Fruit fly (Drosophila melanogaster) whole organism, adult: ENCODE measurements around the gene CG31174.

Experiments
- CG11617 ChIP-seq: fragments of 200-800 bp; sonication (Bioruptor generic); optimal IDR thresholded peaks from 2 replicates; lab custom pipeline; 2017; ENCODE audit warnings: mild to moderate bottlenecking, missing biosample characterization, missing genetic modification reagents, missing genetic modification characterization
- CG12768 ChIP-seq: fragments of 200-800 bp; sonication (Bioruptor generic); optimal IDR thresholded peaks from 2 replicates; lab custom pipeline; 2017; ENCODE audit warnings: missing biosample characterization, missing genetic modification characterization, mild to moderate bottlenecking, moderate library complexity, missing genetic modification reagents
- CG14711 ChIP-seq: fragments of 200-800 bp; sonication (Bioruptor generic); optimal IDR thresholded peaks from 2 replicates; lab custom pipeline; 2018; ENCODE audit warnings: missing biosample characterization, mild to moderate bottlenecking, missing genetic modification characterization, moderate library complexity
- CG1620 ChIP-seq: fragments of 200-800 bp; sonication (Bioruptor generic); optimal IDR thresholded peaks from 2 replicates; lab custom pipeline; 2016; ENCODE audit warnings: missing biosample characterization, missing genetic modification characterization
- CG33017 ChIP-seq: fragments of 200-800 bp; sonication (Bioruptor generic); optimal IDR thresholded peaks from 2 replicates; lab custom pipeline; 2018; ENCODE audit warnings: missing biosample characterization, mild to moderate bottlenecking, missing genetic modification characterization, moderate library complexity
- CG5204 ChIP-seq: fragments of 200-800 bp; sonication (Bioruptor generic); optimal IDR thresholded peaks from 2 replicates; lab custom pipeline; 2016; ENCODE audit warnings: missing biosample characterization, missing genetic modification characterization
- CG7045 ChIP-seq: fragments of 200-800 bp; sonication (Bioruptor generic); optimal IDR thresholded peaks from 2 replicates; lab custom pipeline; 2017; ENCODE audit warnings: missing biosample characterization, mild to moderate bottlenecking, missing genetic modification characterization
- CG7101 ChIP-seq: fragments of 200-800 bp; sonication (Bioruptor generic); optimal IDR thresholded peaks from 2 replicates; lab custom pipeline; 2018; ENCODE audit warnings: missing biosample characterization, mild to moderate bottlenecking, missing genetic modification characterization, moderate library complexity
- Clk ChIP-seq: fragments of 200-800 bp; sonication (Bioruptor generic); optimal IDR thresholded peaks from 2 replicates; lab custom pipeline; 2017; ENCODE audit warnings: missing biosample characterization, missing genetic modification characterization
- Crg-1 ChIP-seq: fragments of 200-800 bp; sonication (Bioruptor generic); optimal IDR thresholded peaks from 2 replicates; lab custom pipeline; 2016; ENCODE audit warnings: missing biosample characterization, missing genetic modification characterization
- Hr96 ChIP-seq: fragments of 200-800 bp; sonication (Bioruptor generic); optimal IDR thresholded peaks from 2 replicates; lab custom pipeline; 2016; ENCODE audit warnings: missing biosample characterization, missing genetic modification characterization
- Mnt ChIP-seq: fragments of 200-800 bp; sonication (Bioruptor generic); optimal IDR thresholded peaks from 2 replicates; lab custom pipeline; 2016; ENCODE audit warnings: missing biosample characterization, mild to moderate bottlenecking, missing genetic modification characterization
- bab1 ChIP-seq: fragments of 200-800 bp; sonication (Bioruptor generic); optimal IDR thresholded peaks from 3 replicates; lab custom pipeline; 2019; ENCODE audit warnings: missing biosample characterization, mild to moderate bottlenecking, missing genetic modification characterization, moderate library complexity
- cic ChIP-seq: fragments of 200-800 bp; sonication (Bioruptor generic); optimal IDR thresholded peaks from 2 replicates; lab custom pipeline; 2017; ENCODE audit warnings: missing biosample characterization, mild to moderate bottlenecking, missing genetic modification characterization, moderate library complexity
- cnc ChIP-seq, 2 experiments: fragments of >200 bp; optimal IDR thresholded peaks; 2 replicates each; lab custom pipeline; 2017
- kay ChIP-seq: fragments of 200-800 bp; sonication (Bioruptor generic); peaks from one replicate; lab custom pipeline; 2016; ENCODE audit warnings: missing biosample characterization, missing genetic modification characterization, borderline replicate concordance
- ovo ChIP-seq: fragments of 200-800 bp; sonication (Bioruptor generic); optimal IDR thresholded peaks from 2 replicates; lab custom pipeline; 2016; ENCODE audit warnings: missing biosample characterization, missing genetic modification characterization
- pad ChIP-seq: fragments of 200-800 bp; sonication (Bioruptor generic); optimal IDR thresholded peaks from 3 replicates; lab custom pipeline; 2017; ENCODE audit warnings: missing biosample characterization, missing genetic modification characterization, mild to moderate bottlenecking, moderate library complexity, missing genetic modification reagents
- tj ChIP-seq: fragments of 200-800 bp; sonication (Bioruptor generic); optimal IDR thresholded peaks from 3 replicates; lab custom pipeline; 2017; ENCODE audit warnings: missing biosample characterization, mild to moderate bottlenecking, missing genetic modification characterization, moderate library complexity
- toe ChIP-seq: fragments of 200-800 bp; sonication (Bioruptor generic); optimal IDR thresholded peaks from 2 replicates; lab custom pipeline; 2016; ENCODE audit warnings: missing biosample characterization, missing genetic modification characterization

Gene CG31174

DNA sequence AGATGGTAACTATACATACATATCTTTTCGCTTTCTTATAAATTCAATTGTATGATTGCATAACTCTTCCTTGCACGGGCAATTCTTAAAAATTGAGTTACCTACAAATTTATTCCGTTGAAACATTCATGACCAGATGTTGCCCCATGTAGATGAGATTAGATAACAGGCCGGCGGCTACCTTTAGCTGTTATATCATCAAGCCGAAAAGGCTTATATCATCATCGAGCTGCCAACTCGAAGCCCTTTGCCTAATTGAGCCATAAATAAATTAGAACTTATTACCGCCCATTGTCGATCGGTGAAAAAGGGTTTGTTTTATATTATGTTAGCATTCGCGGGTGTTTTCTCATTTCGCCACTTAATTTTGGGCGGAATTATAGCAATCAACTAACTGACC, 28.9 kb downstream of the CG31174 start:
- no peak for TF ChIP-seq CG7045 (GFP tag; lab: Kevin White, UChicago)
- TF ChIP-seq pad, result no peak
- TF ChIP-seq Mnt (GFP tag; lab: Kevin White, UChicago), result no peak
- no peak for TF ChIP-seq CG11617
- TF ChIP-seq kay (GFP tag; lab: Kevin White, UChicago), result no peak
- TF ChIP-seq tj, result no peak
- TF ChIP-seq Crg-1, result no peak
- no peak for TF ChIP-seq CG33017 (tag; lab: Kevin White, UChicago)
- TF ChIP-seq Clk (GFP tag; lab: Kevin White, UChicago), result no peak

DNA sequence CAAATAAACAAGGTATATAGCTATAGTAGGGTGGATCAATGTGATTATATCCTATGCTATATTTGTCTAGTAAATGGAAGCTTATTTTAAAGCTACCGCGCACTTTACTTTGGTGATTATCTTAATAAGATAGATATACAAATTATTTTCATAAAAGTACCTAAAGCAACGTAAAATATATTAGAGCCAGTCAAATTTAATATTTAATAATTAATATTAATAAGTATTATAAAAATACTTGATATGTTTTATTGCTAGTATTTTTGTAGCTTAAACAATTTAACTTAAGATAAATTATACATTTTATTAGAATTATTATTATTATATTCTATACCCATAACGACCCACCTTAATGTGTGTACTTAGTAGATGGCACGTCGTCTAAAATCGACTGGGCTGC, 29.7 kb downstream of the CG31174 start:
- TF ChIP-seq kay (GFP tag; lab: Kevin White, UChicago) (no peak), CG1620 (GFP tag; lab: Kevin White, UChicago) (no peak), CG7045 (GFP tag; lab: Kevin White, UChicago) (peak; percentile 17), cnc (optimal IDR thresholded peaks at IDR 0.05; lab: Kevin White, UChicago) (no peak), bab1 (GFP tag; lab: Kevin White, UChicago) (peak; percentile 94), CG7101 (tag; lab: Kevin White, UChicago) (peak; percentile 73), pad (peak; percentile 9), tj (peak; percentile 12), CG12768 (GFP tag; lab: Kevin White, UChicago) (no peak), CG11617 (peak; percentile 76), CG33017 (tag; lab: Kevin White, UChicago) (peak; percentile 49), CG14711 (tag; lab: Kevin White, UChicago) (peak; percentile 68), Clk (GFP tag; lab: Kevin White, UChicago) (no peak), cic (GFP tag; lab: Kevin White, UChicago) (no peak), ovo (peak; percentile 46)

- TF ChIP-seq cic (GFP tag; lab: Kevin White, UChicago), result no peak
- TF ChIP-seq Crg-1, result no peak
- TF ChIP-seq CG1620 (GFP tag; lab: Kevin White, UChicago), result no peak
- TF ChIP-seq tj, result no peak
- TF ChIP-seq toe, result no peak
- no peak for TF ChIP-seq cnc (optimal IDR thresholded peaks at IDR 0.05; lab: Kevin White, UChicago)
- no peak for TF ChIP-seq ovo
- no peak for TF ChIP-seq Mnt (GFP tag; lab: Kevin White, UChicago)
- no peak for TF ChIP-seq CG12768 (GFP tag; lab: Kevin White, UChicago)
- TF ChIP-seq CG7045 (GFP tag; lab: Kevin White, UChicago), result no peak
- no peak for TF ChIP-seq CG7101 (tag; lab: Kevin White, UChicago)
- no peak for TF ChIP-seq bab1 (GFP tag; lab: Kevin White, UChicago)
- TF ChIP-seq CG33017 (tag; lab: Kevin White, UChicago), result no peak
- no peak for TF ChIP-seq pad
- TF ChIP-seq CG14711 (tag; lab: Kevin White, UChicago), result no peak
- TF ChIP-seq CG11617, result no peak
These were observed 30.8 kb downstream of the CG31174 start for dm6 chr3R:21838505-21838956.

dm6 chr3R:21837069-21837977, 32.0 kb downstream of the CG31174 start:
- TF ChIP-seq Hr96 (GFP tag; lab: Kevin White, UChicago) (no peak), CG11617 (no peak), CG33017 (tag; lab: Kevin White, UChicago) (no peak)

DNA sequence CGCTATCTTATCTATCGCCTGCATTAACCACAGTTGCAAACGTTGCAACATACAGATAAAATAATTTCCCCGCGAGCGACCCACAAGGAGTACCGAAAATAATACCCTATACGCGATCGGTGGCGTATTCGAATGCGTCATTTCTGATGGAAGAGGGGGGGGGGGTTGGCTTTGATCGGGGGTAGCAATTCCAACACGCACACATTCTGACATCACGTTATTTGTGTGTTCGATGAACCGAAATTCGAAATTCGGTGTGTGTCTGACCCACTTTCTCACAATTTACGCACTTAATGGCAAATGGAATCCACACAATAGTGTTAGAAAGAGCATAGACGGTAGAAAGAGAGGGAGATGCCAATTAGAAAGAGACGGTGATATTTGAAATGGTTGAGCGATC, 32.7 kb downstream of the CG31174 start:
- TF ChIP-seq CG11617, result no peak
- TF ChIP-seq CG5204 (GFP tag; lab: Kevin White, UChicago), result no peak
- no peak for TF ChIP-seq CG7101 (tag; lab: Kevin White, UChicago)
- TF ChIP-seq tj, result no peak
- no peak for TF ChIP-seq Hr96 (GFP tag; lab: Kevin White, UChicago)
- no peak for TF ChIP-seq ovo
- no peak for TF ChIP-seq toe
- no peak for TF ChIP-seq Clk (GFP tag; lab: Kevin White, UChicago)
- TF ChIP-seq cic (GFP tag; lab: Kevin White, UChicago), result no peak
- no peak for TF ChIP-seq CG33017 (tag; lab: Kevin White, UChicago)
- no peak for TF ChIP-seq Crg-1

DNA sequence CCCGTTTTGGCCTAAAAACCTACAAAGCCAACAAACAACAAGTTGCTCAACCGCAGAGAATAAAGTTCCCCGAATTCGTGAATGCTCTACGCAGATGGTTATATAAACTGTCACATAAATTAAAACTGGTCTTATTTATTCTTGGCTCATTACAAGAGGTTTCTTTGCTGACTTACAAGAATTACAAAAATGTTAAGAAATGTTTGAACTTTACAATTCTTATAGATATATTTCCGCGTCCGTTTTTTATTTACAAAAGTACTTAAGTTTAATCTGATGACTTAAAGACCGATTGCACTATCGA, 33.2 kb downstream of the CG31174 start:
- TF ChIP-seq kay (GFP tag; lab: Kevin White, UChicago) (no peak), Crg-1 (no peak), ovo (no peak), CG14711 (tag; lab: Kevin White, UChicago) (no peak), Clk (GFP tag; lab: Kevin White, UChicago) (no peak), Hr96 (GFP tag; lab: Kevin White, UChicago) (no peak), toe (no peak), CG7101 (tag; lab: Kevin White, UChicago) (no peak), CG1620 (GFP tag; lab: Kevin White, UChicago) (no peak), pad (no peak), CG11617 (no peak), bab1 (GFP tag; lab: Kevin White, UChicago) (no peak), cic (GFP tag; lab: Kevin White, UChicago) (no peak), CG33017 (tag; lab: Kevin White, UChicago) (no peak), CG5204 (GFP tag; lab: Kevin White, UChicago) (no peak)
